Fruit fly (Drosophila melanogaster) Kc167 (cell line): ENCODE data around the gene CG42502.

Experiments used
- Myc ChIP-seq: fragments of >200 bp; optimal IDR thresholded peaks from 2 replicates; lab custom pipeline; 2017; ENCODE audit warnings: missing external identifiers
- psq ChIP-seq: fragments of >200 bp; optimal IDR thresholded peaks from 2 replicates; lab custom pipeline; 2017; ENCODE audit warnings: missing external identifiers

- TF ChIP-seq psq (lab: Kevin White, UChicago) (no peak), Myc (lab: Kevin White, UChicago) (no peak)
These were observed 19.8 kb upstream of the CG42502 start, which contains the start of the genes CG17597 and ScpX for dm6 chr2L:18830587-18831528.
